Fruit fly (Drosophila melanogaster): ENCODE data around the gene t-cup.

The t-cup gene

DNA sequence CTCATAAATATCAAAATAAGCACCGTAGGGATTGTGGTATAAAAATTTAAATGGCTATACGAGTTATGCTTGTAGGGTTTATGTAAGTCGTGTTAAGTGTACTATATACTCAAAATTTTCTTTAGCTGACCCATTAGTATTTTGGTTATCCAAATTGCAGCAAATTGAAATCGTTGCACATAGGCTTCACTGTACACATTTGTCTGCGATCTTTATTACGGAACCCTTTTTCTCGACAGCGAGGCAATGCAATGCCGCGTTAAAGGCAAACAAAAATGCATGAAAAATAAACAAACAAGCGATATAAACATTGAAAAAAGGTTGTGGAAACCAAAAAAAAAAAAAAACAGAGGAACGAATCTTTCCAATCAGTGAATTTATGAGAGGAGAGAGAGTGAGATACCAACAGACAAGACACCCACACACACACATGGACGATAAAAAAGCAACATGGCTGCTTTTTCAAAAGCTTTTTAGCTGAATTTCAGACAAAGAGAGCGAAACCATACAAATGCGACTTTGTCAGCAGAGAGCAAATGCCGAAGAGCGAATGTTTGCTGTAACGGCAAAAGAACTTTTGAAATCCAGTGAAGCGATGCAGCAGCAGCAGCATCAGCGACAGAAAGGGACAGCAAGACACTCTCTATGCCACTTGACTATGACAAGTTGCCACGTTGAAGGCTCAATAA is 13.1 kb downstream of the t-cup start (continued):
- TF ChIP-seq CG12391 (tag; optimal IDR thresholded peaks at IDR 0.05), result peak; percentile 86
- TF ChIP-seq Abd-B (GFP tag; optimal IDR thresholded peaks at IDR 0.05), result peak; percentile 86
- TF ChIP-seq CG1233 (GFP tag; optimal IDR thresholded peaks at IDR 0.05), result peak; percentile 85
- no peak for TF ChIP-seq CG14860 (GFP tag; IDR thresholded peaks at IDR 0.05; ENCODE audit: partially characterized antibody)
- TF ChIP-seq dmrt99B (tag; optimal IDR thresholded peaks at IDR 0.05), result peak; percentile 93
- peak; percentile 16; the same call in 1 of the 2 replicates for TF ChIP-seq CG13287 (GFP tag; IDR thresholded peaks at IDR 0.05; ENCODE audit: partially characterized antibody)
- peak; percentile 87 for TF ChIP-seq CG31441 (GFP tag; IDR thresholded peaks at IDR 0.05)
- TF ChIP-seq CG32767 (GFP tag; IDR thresholded peaks at IDR 0.05), result peak; percentile 78; the same call in 1 of the 2 replicates
- no peak; the same call in 1 of the 2 replicates for TF ChIP-seq dimm (GFP tag; IDR thresholded peaks at IDR 0.05)
- TF ChIP-seq Med (GFP tag), result peak; percentile 99
- TF ChIP-seq CG11723 (GFP tag; optimal IDR thresholded peaks at IDR 0.05), result peak; percentile 75
- TF ChIP-seq CG1602 (GFP tag; optimal IDR thresholded peaks at IDR 0.05), result peak; percentile 80
- no peak; the same call in 1 of the 2 replicates for TF ChIP-seq ttk (GFP tag; IDR thresholded peaks at IDR 0.05)
- TF ChIP-seq Nf-YA (GFP tag; IDR thresholded peaks at IDR 0.05), result peak; percentile 81
- TF ChIP-seq gce (GFP tag; IDR thresholded peaks at IDR 0.05), result peak; percentile 77; the same call in 2 of the 3 replicates
- TF ChIP-seq ssp (GFP tag; IDR thresholded peaks at IDR 0.05), result no peak
- peak; percentile 71 for TF ChIP-seq dm (GFP tag; optimal IDR thresholded peaks at IDR 0.05)
- TF ChIP-seq inv (GFP tag; IDR thresholded peaks at IDR 0.05; ENCODE audit: partially characterized antibody), result no peak
- TF ChIP-seq CG4360 (GFP tag; IDR thresholded peaks at IDR 0.05), result no peak; the same call in 1 of the 2 replicates
- TF ChIP-seq NK7.1 (GFP tag; optimal IDR thresholded peaks at IDR 0.05), result peak; percentile 82
- TF ChIP-seq luna (GFP tag; optimal IDR thresholded peaks at IDR 0.05), result peak; percentile 85
- TF ChIP-seq Six4 (GFP tag; optimal IDR thresholded peaks at IDR 0.05), result peak; percentile 80
- TF ChIP-seq kay (GFP tag; optimal IDR thresholded peaks at IDR 0.05), result peak; percentile 71
- TF ChIP-seq CG2678 (tag; optimal IDR thresholded peaks at IDR 0.05), result peak; percentile 94
- peak; percentile 74; the same call in 2 of the 3 replicates for TF ChIP-seq CG6175 (GFP tag; IDR thresholded peaks at IDR 0.05)
- TF ChIP-seq B-H2 (GFP tag; optimal IDR thresholded peaks at IDR 0.05), result peak; percentile 67
- TF ChIP-seq CG13624 (GFP tag; optimal IDR thresholded peaks at IDR 0.05), result peak; percentile 87
- TF ChIP-seq CG13123 (GFP tag; optimal IDR thresholded peaks at IDR 0.05), result peak; percentile 66
- peak; percentile 93 for TF ChIP-seq CG12769 (tag; optimal IDR thresholded peaks at IDR 0.05)
- TF ChIP-seq CG10654 (GFP tag; optimal IDR thresholded peaks at IDR 0.05), result peak; percentile 80
- TF ChIP-seq CG2889 (GFP tag; IDR thresholded peaks at IDR 0.05), result peak; percentile 72; the same call in 1 of the 3 replicates
- TF ChIP-seq CG10979 (tag; optimal IDR thresholded peaks at IDR 0.05), result peak; percentile 87
- peak; percentile 93 for TF ChIP-seq pum (GFP tag; optimal IDR thresholded peaks at IDR 0.05)
- peak; percentile 89; the same call in 1 of the 3 replicates for TF ChIP-seq CG34422 (GFP tag; IDR thresholded peaks at IDR 0.05)
- peak; percentile 88 for TF ChIP-seq gro (GFP tag; optimal IDR thresholded peaks at IDR 0.05)
- TF ChIP-seq sna (GFP tag; IDR thresholded peaks at IDR 0.05; ENCODE audit: partially characterized antibody), result no peak
- TF ChIP-seq ranshi (GFP tag; IDR thresholded peaks at IDR 0.05), result peak; percentile 83; the same call in 1 of the 2 replicates
- peak; percentile 90; the same call in 2 of the 3 replicates for TF ChIP-seq dysf (GFP tag; IDR thresholded peaks at IDR 0.05)
- TF ChIP-seq Gsc (GFP tag; IDR thresholded peaks at IDR 0.05), result no peak
- peak; percentile 92 for TF ChIP-seq Ptx1 (GFP tag; IDR thresholded peaks at IDR 0.05)
- TF ChIP-seq so (GFP tag; IDR thresholded peaks at IDR 0.05), result peak; percentile 89
- peak; percentile 74 for TF ChIP-seq CG33557 (GFP tag; optimal IDR thresholded peaks at IDR 0.05)
- peak in 1 of 2 experiments; percentile 96 for TF ChIP-seq eve (GFP tag; optimal IDR thresholded peaks at IDR 0.05)
- TF ChIP-seq B-H1 (GFP tag; IDR thresholded peaks at IDR 0.05), result peak; percentile 84
- TF ChIP-seq zen (tag; optimal IDR thresholded peaks at IDR 0.05), result peak; percentile 65
- peak; percentile 84 for TF ChIP-seq Nf-YC (tag; optimal IDR thresholded peaks at IDR 0.05)
- TF ChIP-seq CG2129 (GFP tag; IDR thresholded peaks at IDR 0.05; ENCODE audit: partially characterized antibody), result no peak
- peak; percentile 86 for TF ChIP-seq cato (GFP tag; optimal IDR thresholded peaks at IDR 0.05; ENCODE audit: borderline replicate concordance)
- TF ChIP-seq tio (GFP tag; optimal IDR thresholded peaks at IDR 0.05), result peak; percentile 81
